Fruit fly (Drosophila melanogaster) whole organism, embryonic: Measurements from ENCODE around the gene SdhC.

Experiments used
- Aef1 ChIP-seq: fragments of 200-800 bp; sonication (Bioruptor generic); IDR thresholded peaks from 3 replicates; pipeline ENCODE4 v1.3.6; 2022; ENCODE audit warnings: missing biosample characterization, missing genetic modification characterization
- Blimp-1 ChIP-seq: fragments of 200-800 bp; sonication (Bioruptor generic); optimal IDR thresholded peaks from 3 replicates; lab custom pipeline; 2018; ENCODE audit warnings: missing biosample characterization, missing genetic modification characterization, mild to moderate bottlenecking, moderate library complexity, missing genetic modification reagents
- CG10462 ChIP-seq: fragments of 200-800 bp; sonication (Bioruptor generic); optimal IDR thresholded peaks from 2 replicates; lab custom pipeline; 2016; ENCODE audit warnings: missing biosample characterization, missing genetic modification characterization
- CG10543 ChIP-seq: fragments of 200-800 bp; sonication (Bioruptor generic); optimal IDR thresholded peaks from 3 replicates; lab custom pipeline; 2017; ENCODE audit warnings: missing biosample characterization, mild to moderate bottlenecking, missing genetic modification characterization, moderate library complexity
- CG10565 ChIP-seq: fragments of 200-800 bp; sonication (Bioruptor generic); optimal IDR thresholded peaks from 3 replicates; lab custom pipeline; 2016; ENCODE audit warnings: missing biosample characterization, mild to moderate bottlenecking, missing genetic modification characterization
- CG10959 ChIP-seq: fragments of 200-800 bp; sonication (Bioruptor generic); IDR thresholded peaks from 2 replicates; pipeline ENCODE4 v1.3.6; 2022; ENCODE audit warnings: missing biosample characterization, missing genetic modification characterization
- CG11247 ChIP-seq: fragments of 200-800 bp; sonication (Bioruptor generic); IDR thresholded peaks from 2 replicates; pipeline ENCODE4 v1.3.6; 2022; ENCODE audit warnings: missing biosample characterization, missing genetic modification characterization
- CG11696 ChIP-seq: fragments of 200-800 bp; sonication (Bioruptor generic); IDR thresholded peaks from 2 replicates; pipeline ENCODE4 v1.3.6; 2022; ENCODE audit warnings: missing biosample characterization, missing genetic modification characterization
- CG12236 ChIP-seq: fragments of 200-800 bp; sonication (Bioruptor generic); optimal IDR thresholded peaks from 2 replicates; lab custom pipeline; 2016; ENCODE audit warnings: missing biosample characterization, missing genetic modification characterization
- CG12659 ChIP-seq: fragments of 200-800 bp; sonication (Bioruptor generic); optimal IDR thresholded peaks from 3 replicates; lab custom pipeline; 2017; ENCODE audit warnings: mild to moderate bottlenecking, missing biosample characterization, missing genetic modification reagents, missing genetic modification characterization
- CG14667 ChIP-seq: fragments of 200-800 bp; sonication (Bioruptor generic); IDR thresholded peaks from 2 replicates; pipeline ENCODE4 v1.3.6; 2022; ENCODE audit warnings: missing biosample characterization, missing genetic modification characterization
- CG14710 ChIP-seq: fragments of 200-800 bp; sonication (Bioruptor generic); optimal IDR thresholded peaks from 3 replicates; lab custom pipeline; 2019; ENCODE audit warnings: missing biosample characterization, mild to moderate bottlenecking, missing genetic modification characterization, moderate library complexity
- CG1792 ChIP-seq: fragments of 200-800 bp; sonication (Bioruptor generic); optimal IDR thresholded peaks from 2 replicates; lab custom pipeline; 2016; ENCODE audit warnings: missing biosample characterization, missing genetic modification characterization
- CG18011 ChIP-seq: fragments of 200-800 bp; sonication (Bioruptor generic); optimal IDR thresholded peaks from 2 replicates; lab custom pipeline; 2017; ENCODE audit warnings: missing biosample characterization, missing genetic modification characterization, mild to moderate bottlenecking, moderate library complexity, missing genotype
- CG18262 ChIP-seq: fragments of 200-800 bp; optimal IDR thresholded peaks from 3 replicates; lab custom pipeline; 2019; ENCODE audit warnings: missing biosample characterization, mild to moderate bottlenecking, missing genetic modification characterization, moderate library complexity
- CG18764 ChIP-seq: fragments of 200-800 bp; sonication (Bioruptor generic); optimal IDR thresholded peaks from 3 replicates; lab custom pipeline; 2016; ENCODE audit warnings: missing biosample characterization, missing genetic modification characterization
- CG2712 ChIP-seq: fragments of 200-800 bp; optimal IDR thresholded peaks from 3 replicates; lab custom pipeline; 2019; ENCODE audit warnings: missing biosample characterization, mild to moderate bottlenecking, missing genetic modification characterization, moderate library complexity
- CG32532 ChIP-seq: fragments of 200-800 bp; sonication (Bioruptor generic); IDR thresholded peaks from 2 replicates; pipeline ENCODE4 v1.3.6; 2022; ENCODE audit warnings: missing biosample characterization, missing genetic modification characterization
- CG4424 ChIP-seq: fragments of 200-800 bp; sonication (Bioruptor generic); optimal IDR thresholded peaks from 3 replicates; lab custom pipeline; 2016; ENCODE audit warnings: missing biosample characterization, missing genetic modification characterization
- CG8281 ChIP-seq: fragments of 200-800 bp; sonication (Bioruptor generic); optimal IDR thresholded peaks from 2 replicates; lab custom pipeline; 2018; ENCODE audit warnings: missing biosample characterization, mild to moderate bottlenecking, missing genetic modification characterization, moderate library complexity
- CG8478 ChIP-seq: fragments of >200 bp; optimal IDR thresholded peaks from 2 replicates; lab custom pipeline; 2018
- CG9437 ChIP-seq: fragments of 200-800 bp; sonication (Bioruptor generic); optimal IDR thresholded peaks from 2 replicates; lab custom pipeline; 2018; ENCODE audit warnings: missing biosample characterization, mild to moderate bottlenecking, missing genetic modification characterization
- CTCF ChIP-seq: fragments of 200-800 bp; sonication (Bioruptor generic); optimal IDR thresholded peaks from 2 replicates; lab custom pipeline; 2017; ENCODE audit warnings: missing biosample characterization, mild to moderate bottlenecking, missing genetic modification characterization, moderate library complexity
- Doc3 ChIP-seq: fragments of 200-800 bp; sonication (Bioruptor generic); IDR thresholded peaks from 3 replicates; pipeline ENCODE4 v1.3.6; 2022; ENCODE audit warnings: missing biosample characterization, missing genetic modification characterization; ENCODE audit not compliant: partially characterized antibody
- E2f1 ChIP-seq: fragments of 200-800 bp; sonication (Bioruptor generic); IDR thresholded peaks from 2 replicates; pipeline ENCODE4 v1.3.6; 2022; ENCODE audit warnings: missing biosample characterization, missing genetic modification characterization
- Ets65A ChIP-seq: fragments of 200-800 bp; sonication (Bioruptor generic); peaks from one replicate; lab custom pipeline; 2016; ENCODE audit warnings: missing biosample characterization, missing genetic modification characterization
- HLH54F ChIP-seq: fragments of 200-800 bp; sonication (Bioruptor generic); optimal IDR thresholded peaks from 3 replicates; lab custom pipeline; 2016; ENCODE audit warnings: missing biosample characterization, missing genetic modification characterization
- HLHmδ ChIP-seq: fragments of 200-800 bp; sonication (Bioruptor generic); optimal IDR thresholded peaks from 2 replicates; lab custom pipeline; 2018; ENCODE audit warnings: missing biosample characterization, mild to moderate bottlenecking, missing genetic modification characterization, moderate library complexity
- Hand ChIP-seq: fragments of 200-800 bp; sonication (Bioruptor generic); optimal IDR thresholded peaks from 2 replicates; lab custom pipeline; 2017; ENCODE audit warnings: mild to moderate bottlenecking, missing biosample characterization, missing genetic modification reagents, missing genetic modification characterization
- HmgD ChIP-seq: fragments of 200-800 bp; sonication (Bioruptor generic); optimal IDR thresholded peaks from 3 replicates; lab custom pipeline; 2016; ENCODE audit warnings: missing biosample characterization, missing genetic modification characterization
- Hsf ChIP-seq: fragments of 200-800 bp; sonication (Bioruptor generic); optimal IDR thresholded peaks from 3 replicates; lab custom pipeline; 2016; ENCODE audit warnings: missing biosample characterization, missing genetic modification characterization
- Mes4 ChIP-seq: fragments of 200-800 bp; sonication (Bioruptor generic); optimal IDR thresholded peaks from 2 replicates; lab custom pipeline; 2016; ENCODE audit warnings: missing biosample characterization, missing genetic modification characterization
- Myb ChIP-seq: fragments of 200-800 bp; sonication (Bioruptor generic); optimal IDR thresholded peaks from 2 replicates; lab custom pipeline; 2016; ENCODE audit warnings: missing biosample characterization, missing genetic modification characterization
- NFAT ChIP-seq: fragments of 200-800 bp; sonication (Bioruptor generic); IDR thresholded peaks from 2 replicates; pipeline ENCODE4 v1.3.6; 2022; ENCODE audit warnings: missing biosample characterization, missing genetic modification characterization
- Ptx1 ChIP-seq: fragments of 200-800 bp; sonication (Bioruptor generic); IDR thresholded peaks from 2 replicates; pipeline ENCODE4 v1.3.6; 2022; ENCODE audit warnings: missing biosample characterization, missing genetic modification characterization
- Rfx ChIP-seq: fragments of 200-800 bp; sonication (Bioruptor generic); IDR thresholded peaks from 2 replicates; pipeline ENCODE4 v1.3.6; 2022; ENCODE audit warnings: missing biosample characterization, missing genetic modification characterization
- Sry-δ ChIP-seq: fragments of 200-800 bp; sonication (Bioruptor generic); optimal IDR thresholded peaks from 2 replicates; lab custom pipeline; 2016; ENCODE audit warnings: missing biosample characterization, missing genetic modification characterization
- YL-1 ChIP-seq: fragments of 200-800 bp; sonication (Bioruptor generic); optimal IDR thresholded peaks from 3 replicates; lab custom pipeline; 2017; ENCODE audit warnings: missing biosample characterization, mild to moderate bottlenecking, missing genetic modification characterization
- ara ChIP-seq: fragments of 200-800 bp; sonication (Bioruptor generic); IDR thresholded peaks from 2 replicates; pipeline ENCODE4 v1.3.6; 2022; ENCODE audit warnings: missing biosample characterization, missing genetic modification characterization
- chif ChIP-seq, 2 experiments: fragments of 200-800 bp; sonication (Bioruptor generic); optimal IDR thresholded peaks; 3 replicates each; lab custom pipeline; 2016; ENCODE audit warnings: missing biosample characterization in 2 of 2, missing genetic modification characterization in 2 of 2
- en ChIP-seq: fragments of 200-800 bp; sonication (Bioruptor generic); optimal IDR thresholded peaks from 2 replicates; lab custom pipeline; 2016; ENCODE audit warnings: missing biosample characterization, missing genetic modification characterization
- fru ChIP-seq: fragments of >200 bp; optimal IDR thresholded peaks from 2 replicates; lab custom pipeline; 2017
- grau ChIP-seq: fragments of 200-800 bp; optimal IDR thresholded peaks from 3 replicates; lab custom pipeline; 2019; ENCODE audit warnings: missing biosample characterization, mild to moderate bottlenecking, missing genetic modification characterization, moderate library complexity
- knrl ChIP-seq: fragments of 200-800 bp; sonication (Bioruptor generic); IDR thresholded peaks from 3 replicates; pipeline ENCODE4 v1.3.6; 2022; ENCODE audit warnings: missing biosample characterization, missing genetic modification characterization; ENCODE audit not compliant: partially characterized antibody
- oc ChIP-seq: fragments of 200-800 bp; sonication (Bioruptor generic); optimal IDR thresholded peaks from 2 replicates; lab custom pipeline; 2018; ENCODE audit warnings: missing biosample characterization, mild to moderate bottlenecking, missing genetic modification characterization, moderate library complexity
- pnt ChIP-seq: fragments of 200-800 bp; sonication (Bioruptor generic); optimal IDR thresholded peaks from 3 replicates; lab custom pipeline; 2016; ENCODE audit warnings: missing biosample characterization, missing genetic modification characterization
- pzg ChIP-seq: fragments of 200-800 bp; sonication (Bioruptor generic); optimal IDR thresholded peaks from 3 replicates; lab custom pipeline; 2018; ENCODE audit warnings: missing biosample characterization, mild to moderate bottlenecking, missing genetic modification characterization, moderate library complexity
- sisA ChIP-seq: fragments of 200-800 bp; sonication (Bioruptor generic); IDR thresholded peaks from 2 replicates; pipeline ENCODE4 v1.3.6; 2022; ENCODE audit warnings: missing biosample characterization, missing genetic modification characterization
- sr ChIP-seq: fragments of 200-800 bp; sonication (Bioruptor generic); IDR thresholded peaks from 3 replicates; pipeline ENCODE4 v1.3.6; 2022; ENCODE audit warnings: missing biosample characterization, missing genetic modification characterization
- tio ChIP-seq: fragments of 200-800 bp; sonication (Bioruptor generic); optimal IDR thresholded peaks from 2 replicates; lab custom pipeline; 2017; ENCODE audit warnings: missing biosample characterization, missing genetic modification characterization, inconsistent platforms
- trem ChIP-seq: fragments of 200-800 bp; optimal IDR thresholded peaks from 3 replicates; lab custom pipeline; 2019; ENCODE audit warnings: missing biosample characterization, mild to moderate bottlenecking, missing genetic modification characterization, moderate library complexity
- usp ChIP-seq: fragments of >200 bp; optimal IDR thresholded peaks from 2 replicates; lab custom pipeline; 2017; ENCODE audit warnings: missing biosample characterization, missing genetic modification characterization
- vvl ChIP-seq: fragments of 200-800 bp; sonication (Bioruptor generic); IDR thresholded peaks from 2 replicates; pipeline ENCODE4 v1.3.6; 2022; ENCODE audit warnings: missing biosample characterization, missing genetic modification characterization

SdhC gene

dm6 chr3R:11214449-11214950, 4.9 kb upstream of the SdhC start, which contains the start of gene ZnT86D (continued):
- TF ChIP-seq Rfx (GFP tag; lab: Robert Waterston, UW) (peak; percentile 61), Aef1 (peak; percentile 49; the same call in 2 of the 3 replicates), vvl (GFP tag; lab: Robert Waterston, UW) (peak; percentile 24; the same call in 1 of the 2 replicates), Sry-δ (GFP tag; lab: Kevin White, UChicago) (peak; percentile 46), Ets65A (GFP tag; lab: Kevin White, UChicago) (peak; percentile 97), CG14667 (GFP tag; lab: Robert Waterston, UW) (no peak), CG18262 (peak; percentile 69), HLH54F (peak; percentile 75), sisA (GFP tag; lab: Robert Waterston, UW) (peak; percentile 35; the same call in 1 of the 2 replicates), CG8281 (tag; lab: Kevin White, UChicago) (peak; percentile 33), Mes4 (GFP tag; lab: Kevin White, UChicago) (peak; percentile 26), oc (no peak), CG11696 (GFP tag; lab: Robert Waterston, UW) (no peak), en (no peak), CG12236 (GFP tag; lab: Kevin White, UChicago) (no peak), CG18011 (peak; percentile 8), CG10959 (GFP tag; lab: Robert Waterston, UW) (no peak), CG10462 (no peak), CG18764 (GFP tag; lab: Kevin White, UChicago) (no peak), Hsf (GFP tag; lab: Kevin White, UChicago) (peak; percentile 60), CG11247 (no peak), CG10543 (GFP tag; lab: Kevin White, UChicago) (peak; percentile 87), chif (GFP tag; optimal IDR thresholded peaks at IDR 0.05; lab: Kevin White, UChicago) (peak; percentile 12 to 43), HLHmδ (GFP tag; lab: Kevin White, UChicago) (no peak), Blimp-1 (GFP tag; lab: Kevin White, UChicago) (peak; percentile 43), Ptx1 (GFP tag; lab: Robert Waterston, UW) (peak; percentile 68), CG1792 (GFP tag; lab: Kevin White, UChicago) (peak; percentile 45), fru (lab: Kevin White, UChicago) (no peak), CG32532 (GFP tag; lab: Robert Waterston, UW) (peak; percentile 68), CG8478 (lab: Kevin White, UChicago) (no peak), Doc3 (GFP tag; lab: Robert Waterston, UW) (no peak), E2f1 (peak; percentile 30; the same call in 1 of the 2 replicates), trem (tag; lab: Kevin White, UChicago) (peak; percentile 44), CG14710 (tag; lab: Kevin White, UChicago) (peak; percentile 86), ara (GFP tag; lab: Robert Waterston, UW) (0 out of 2 replicates have a peak, but pooled peaks have one; percentile 8), HmgD (GFP tag; lab: Kevin White, UChicago) (no peak), CG12659 (GFP tag; lab: Kevin White, UChicago) (peak; percentile 84), pnt (peak; percentile 22), grau (tag; lab: Kevin White, UChicago) (peak; percentile 99), CG2712 (tag; lab: Kevin White, UChicago) (peak; percentile 78), YL-1 (GFP tag; lab: Kevin White, UChicago) (peak; percentile 80), CG9437 (GFP tag; lab: Kevin White, UChicago) (peak; percentile 60), CG4424 (GFP tag; lab: Kevin White, UChicago) (peak; percentile 37), tio (GFP tag; lab: Kevin White, UChicago) (no peak), usp (no peak), NFAT (GFP tag; lab: Robert Waterston, UW) (no peak), knrl (GFP tag; lab: Robert Waterston, UW) (no peak), pzg (GFP tag; lab: Kevin White, UChicago) (peak; percentile 64), Myb (GFP tag; lab: Kevin White, UChicago) (peak; percentile 38), sr (GFP tag; lab: Robert Waterston, UW) (no peak), CG10565 (GFP tag; lab: Kevin White, UChicago) (no peak), CTCF (GFP tag; lab: Kevin White, UChicago) (no peak), Hand (GFP tag; lab: Kevin White, UChicago) (peak; percentile 15)
